Fruit fly (Drosophila melanogaster): ENCODE data around the gene Peritrophin-15b.

Gene Peritrophin-15b

DNA sequence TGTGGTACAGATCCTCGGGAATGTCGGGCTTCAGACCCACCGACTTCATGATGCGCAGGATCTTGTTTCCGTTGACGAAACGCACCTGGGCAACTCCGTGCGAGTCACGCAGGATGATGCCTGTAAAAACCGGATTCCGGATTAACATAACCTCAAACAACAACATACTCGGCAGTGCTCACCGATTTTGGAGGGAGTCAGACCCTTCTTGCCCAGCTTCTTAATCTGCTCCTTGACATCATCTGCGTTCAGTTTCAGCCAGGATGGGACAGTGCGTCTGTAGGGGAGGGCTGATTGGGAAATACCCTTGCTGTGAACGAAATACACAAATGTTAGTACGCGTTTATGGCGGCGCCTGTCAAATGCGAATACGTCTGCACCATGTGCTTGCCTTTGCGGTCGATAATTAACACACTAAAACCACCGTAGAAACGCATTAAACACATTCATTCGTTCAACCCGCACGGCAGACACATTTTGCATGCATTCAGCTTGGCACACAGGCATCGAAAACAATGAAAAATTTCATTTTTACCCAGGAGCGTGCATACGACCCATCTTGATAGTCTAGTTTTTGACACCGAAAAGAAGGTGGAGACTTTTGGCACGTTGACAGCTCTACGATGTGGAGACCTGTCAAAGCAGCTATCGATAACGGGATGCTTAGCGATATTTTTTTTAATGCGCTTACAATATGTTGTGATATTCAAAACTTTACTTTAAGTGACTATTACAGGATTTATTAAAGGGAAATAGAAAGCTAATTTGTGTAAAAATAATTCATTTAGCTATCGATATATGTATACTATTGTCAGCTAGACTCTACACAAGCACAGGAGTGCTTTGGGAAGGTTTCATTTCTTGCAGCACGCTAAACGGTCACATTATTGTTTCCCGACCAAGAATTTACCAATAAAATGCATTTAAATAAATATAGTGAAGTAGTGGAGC is 30.5 kb downstream of the Peritrophin-15b start, which contains the start of the genes RpS13 and CSN8 (continued):
- TF ChIP-seq CG7928 (GFP tag; optimal IDR thresholded peaks at IDR 0.05) (no peak), wek (GFP tag; optimal IDR thresholded peaks at IDR 0.05) (no peak), CG18011 (GFP tag; optimal IDR thresholded peaks at IDR 0.05) (peak; percentile 94), HLH4C (GFP tag; IDR thresholded peaks at IDR 0.05; ENCODE audit: partially characterized antibody) (peak; percentile 92), Dref (GFP tag; IDR thresholded peaks at IDR 0.05) (peak; percentile 75), CG6813 (GFP tag; optimal IDR thresholded peaks at IDR 0.05) (no peak), kah (GFP tag; optimal IDR thresholded peaks at IDR 0.05) (no peak), B-H1 (GFP tag; IDR thresholded peaks at IDR 0.05) (no peak), Hr51 (GFP tag; optimal IDR thresholded peaks at IDR 0.05) (peak in 1 of 2 experiments; percentile 6), CG8290 (GFP tag; optimal IDR thresholded peaks at IDR 0.05) (no peak), CG8290 (tag; optimal IDR thresholded peaks at IDR 0.05) (peak in 1 of 2 experiments; percentile 36), Jarid2 (GFP tag; optimal IDR thresholded peaks at IDR 0.05) (peak; percentile 36), lola (GFP tag; optimal IDR thresholded peaks at IDR 0.05) (peak in 1 of 3 experiments; percentile 6), Hsf (GFP tag; optimal IDR thresholded peaks at IDR 0.05) (peak; percentile 39), NC2β (GFP tag; optimal IDR thresholded peaks at IDR 0.05) (peak; percentile 43), CG13775 (GFP tag; optimal IDR thresholded peaks at IDR 0.05) (peak; percentile 27), sna (GFP tag; IDR thresholded peaks at IDR 0.05; ENCODE audit: partially characterized antibody) (peak; percentile 95), H15 (GFP tag; IDR thresholded peaks at IDR 0.05) (no peak), CG15479 (GFP tag; optimal IDR thresholded peaks at IDR 0.05) (no peak), CG3838 (GFP tag; optimal IDR thresholded peaks at IDR 0.05) (no peak), HmgD (GFP tag; optimal IDR thresholded peaks at IDR 0.05) (no peak), stwl (tag; optimal IDR thresholded peaks at IDR 0.05) (peak; percentile 85), CG17359 (tag; optimal IDR thresholded peaks at IDR 0.05) (peak; percentile 10), Kr (GFP tag; optimal IDR thresholded peaks at IDR 0.05) (no peak), Nf-YB (GFP tag; optimal IDR thresholded peaks at IDR 0.05) (no peak), CTCF (GFP tag; optimal IDR thresholded peaks at IDR 0.05) (peak; percentile 7), Rfx (GFP tag; IDR thresholded peaks at IDR 0.05) (peak; percentile 43), so (GFP tag; IDR thresholded peaks at IDR 0.05) (no peak), Dad (GFP tag; optimal IDR thresholded peaks at IDR 0.05) (no peak), nerfin-2 (GFP tag; IDR thresholded peaks at IDR 0.05; ENCODE audit: partially characterized antibody) (peak; percentile 80), Trl (optimal IDR thresholded peaks at IDR 0.05) (no peak), Trl (GFP tag; optimal IDR thresholded peaks at IDR 0.05) (no peak)

- no peak for TF ChIP-seq CG16815 (GFP tag; optimal IDR thresholded peaks at IDR 0.05)
- TF ChIP-seq sima (GFP tag; optimal IDR thresholded peaks at IDR 0.05), result no peak
- TF ChIP-seq h (optimal IDR thresholded peaks at IDR 0.05), result no peak
- peak in 1 of 2 experiments; percentile 67 for TF ChIP-seq insv (GFP tag; optimal IDR thresholded peaks at IDR 0.05)
- TF ChIP-seq sug (tag; optimal IDR thresholded peaks at IDR 0.05), result peak; percentile 77
- 0 out of 2 replicates have a peak, but pooled peaks have one; percentile 9 for TF ChIP-seq CG8765 (GFP tag; IDR thresholded peaks at IDR 0.05)
- peak; percentile 5 for TF ChIP-seq exex (tag; optimal IDR thresholded peaks at IDR 0.05)
- TF ChIP-seq Med (GFP tag), result peak; percentile 37
- TF ChIP-seq Elba2 (GFP tag; optimal IDR thresholded peaks at IDR 0.05), result peak; percentile 63
Measured at dm6 chr2L:8362955-8363285, 31.8 kb downstream of the Peritrophin-15b start.
